Worm (Caenorhabditis elegans): ENCODE results near the gene Y43F8B.20.

ce11 chrV:19590826-19591225 is 41.2 kb upstream of the Y43F8B.20 start:
- no peak for TF ChIP-seq hlh-1 (tag; optimal IDR thresholded peaks at IDR 0.05)
- no peak for TF ChIP-seq flh-1 (GFP tag; optimal IDR thresholded peaks at IDR 0.05)
- TF ChIP-seq M03D4.4 (tag; optimal IDR thresholded peaks at IDR 0.05): no peak
